Fruit fly (Drosophila melanogaster) whole organism, prepupa: ENCODE measurements around the gene escl.

Experiments
- achi ChIP-seq: fragments of 200-800 bp; sonication (Bioruptor generic); optimal IDR thresholded peaks from 3 replicates; lab custom pipeline; 2016; ENCODE audit warnings: missing biosample characterization, missing genetic modification characterization
- dac ChIP-seq: fragments of 200-800 bp; sonication (Bioruptor generic); optimal IDR thresholded peaks from 2 replicates; lab custom pipeline; 2017; ENCODE audit warnings: missing biosample characterization, mild to moderate bottlenecking, missing genetic modification characterization
- fd85E ChIP-seq: fragments of 200-800 bp; sonication (Bioruptor generic); optimal IDR thresholded peaks from 3 replicates; lab custom pipeline; 2016; ENCODE audit warnings: missing biosample characterization, missing genetic modification characterization
- spab ChIP-seq: fragments of 200-800 bp; sonication (Bioruptor generic); optimal IDR thresholded peaks from 2 replicates; lab custom pipeline; 2017; ENCODE audit warnings: missing biosample characterization, mild to moderate bottlenecking, missing genetic modification characterization, missing genetic modification reagents

- TF ChIP-seq fd85E (no peak), spab (no peak), dac (GFP tag; lab: Kevin White, UChicago) (no peak), achi (GFP tag; lab: Kevin White, UChicago) (no peak)
These were observed 32.0 kb upstream of the escl start for dm6 chr2L:11958729-11959128.
